Worm (Caenorhabditis elegans): ENCODE data around the gene srx-19.

DNA sequence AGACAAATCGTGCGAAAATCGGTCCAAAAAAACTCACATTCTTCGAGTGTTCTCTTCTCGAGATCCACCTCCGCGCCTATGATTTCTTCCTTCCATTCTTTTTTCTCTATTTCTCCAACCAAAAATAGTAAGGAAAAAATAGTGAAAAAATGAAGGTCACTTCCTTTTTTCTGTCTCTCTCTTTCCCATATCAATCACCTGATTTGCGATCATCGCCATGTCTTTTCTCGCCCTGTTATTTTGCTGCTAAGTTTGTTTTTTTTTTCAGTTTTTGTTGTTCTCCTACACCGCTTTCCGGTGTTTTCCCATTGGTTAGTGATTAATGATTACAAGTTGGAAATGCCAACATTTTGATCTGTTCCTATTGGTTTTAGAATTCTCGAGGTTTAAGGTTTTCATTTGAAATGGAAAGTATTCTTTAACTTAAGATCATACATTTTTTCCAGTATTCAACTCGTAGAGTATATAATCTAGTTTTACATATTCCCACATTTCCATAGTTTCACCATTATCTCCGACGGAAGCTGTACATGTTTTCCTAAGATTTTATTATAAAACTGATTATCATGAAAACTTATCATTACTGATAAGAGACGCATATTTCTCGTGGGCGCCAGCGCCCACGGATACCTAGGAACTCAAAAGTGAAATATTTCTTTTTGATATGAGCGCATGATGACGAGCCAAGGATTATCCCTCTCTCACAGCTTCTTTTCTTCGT, 31.3 kb upstream of the srx-19 start:
- TF ChIP-seq ama-1 (optimal IDR thresholded peaks at IDR 0.05) = no peak
- no peak for TF ChIP-seq hnd-1 (tag; optimal IDR thresholded peaks at IDR 0.05)
- TF ChIP-seq flt-1 (GFP tag; IDR thresholded peaks at IDR 0.05) = no peak

Data from whole organism, early embryonic.